Worm (Caenorhabditis elegans) whole organism, mixed stage, embryonic: ENCODE measurements around the gene srh-71.

ENCODE experiments used
- M03D4.4 ChIP-seq: sonication (generic microtip); optimal IDR thresholded peaks from 2 replicates; lab custom pipeline; 2017; ENCODE audit warnings: mild to moderate bottlenecking, missing genetic modification characterization, missing compliant biosample characterization
- blmp-1 ChIP-seq: fragments of 150-350 bp; optimal IDR thresholded peaks from 2 replicates; lab custom pipeline; 2014; ENCODE audit warnings: missing biosample characterization, missing genetic modification characterization
- ceh-39 ChIP-seq: fragments of 150-350 bp; optimal IDR thresholded peaks from 2 replicates; lab custom pipeline; 2014; ENCODE audit warnings: missing biosample characterization, missing genetic modification characterization
- ceh-83 ChIP-seq: fragments of 200-800 bp; sonication (Bioruptor generic); optimal IDR thresholded peaks from 2 replicates; lab custom pipeline; 2018; ENCODE audit warnings: mild to moderate bottlenecking, missing genetic modification characterization, missing compliant biosample characterization
- ces-1 ChIP-seq: fragments of 150-350 bp; optimal IDR thresholded peaks from 2 replicates; lab custom pipeline; 2014; ENCODE audit warnings: missing biosample characterization, missing genetic modification reagents, missing genetic modification characterization
- cnd-1 ChIP-seq: fragments of 200-800 bp; sonication (Bioruptor generic); optimal IDR thresholded peaks from 2 replicates; lab custom pipeline; 2018; ENCODE audit warnings: mild to moderate bottlenecking, missing genetic modification characterization, missing compliant biosample characterization
- drap-1 ChIP-seq: fragments of 200-800 bp; sonication (Bioruptor generic); optimal IDR thresholded peaks from 3 replicates; lab custom pipeline; 2018; ENCODE audit warnings: mild to moderate bottlenecking, missing genetic modification characterization, missing compliant biosample characterization
- elt-1 ChIP-seq: sonication (generic microtip); optimal IDR thresholded peaks from 2 replicates; lab custom pipeline; 2017; ENCODE audit warnings: missing genetic modification characterization, mild to moderate bottlenecking, missing compliant biosample characterization, antibody characterized with exemption, moderate library complexity, borderline replicate concordance; ENCODE audit not compliant: insufficient read depth
- elt-3 ChIP-seq: fragments of 150-350 bp; optimal IDR thresholded peaks from 2 replicates; lab custom pipeline; 2014; ENCODE audit warnings: missing biosample characterization, missing genetic modification characterization
- flh-1 ChIP-seq: fragments of 200-800 bp; sonication (Bioruptor generic); optimal IDR thresholded peaks from 2 replicates; lab custom pipeline; 2018; ENCODE audit warnings: mild to moderate bottlenecking, missing genetic modification characterization, moderate library complexity, missing compliant biosample characterization
- ham-2 ChIP-seq: fragments of 200-800 bp; sonication (Bioruptor generic); optimal IDR thresholded peaks from 2 replicates; lab custom pipeline; 2018; ENCODE audit warnings: mild to moderate bottlenecking, missing genetic modification characterization, missing compliant biosample characterization
- lin-13 ChIP-seq: fragments of 150-350 bp; optimal IDR thresholded peaks from 2 replicates; lab custom pipeline; 2014; ENCODE audit warnings: missing biosample characterization, missing genetic modification characterization
- lin-32 ChIP-seq: fragments of 200-800 bp; sonication (Bioruptor generic); optimal IDR thresholded peaks from 2 replicates; lab custom pipeline; 2018; ENCODE audit warnings: mild to moderate bottlenecking, missing genetic modification characterization, missing compliant biosample characterization
- lsy-2 ChIP-seq: fragments of 150-350 bp; optimal IDR thresholded peaks from 2 replicates; lab custom pipeline; 2014; ENCODE audit warnings: missing biosample characterization, missing genetic modification characterization
- mab-5 ChIP-seq: fragments of 150-350 bp; optimal IDR thresholded peaks from 2 replicates; lab custom pipeline; 2014; ENCODE audit warnings: missing biosample characterization, missing genetic modification characterization
- mep-1 ChIP-seq: fragments of 150-350 bp; optimal IDR thresholded peaks from 2 replicates; lab custom pipeline; 2017; ENCODE audit warnings: missing biosample characterization, missing genetic modification reagents, missing genetic modification characterization, inconsistent platforms
- nhr-12 ChIP-seq: fragments of 150-350 bp; optimal IDR thresholded peaks from 2 replicates; lab custom pipeline; 2014; ENCODE audit warnings: missing biosample characterization, missing genetic modification characterization
- nhr-2 ChIP-seq: fragments of 150-350 bp; optimal IDR thresholded peaks from 2 replicates; lab custom pipeline; 2014; ENCODE audit warnings: missing biosample characterization, missing genetic modification characterization
- nhr-237 ChIP-seq: fragments of 150-350 bp; optimal IDR thresholded peaks from 2 replicates; lab custom pipeline; 2014; ENCODE audit warnings: missing biosample characterization, missing genetic modification characterization
- nhr-28 ChIP-seq: fragments of 150-350 bp; optimal IDR thresholded peaks from 2 replicates; lab custom pipeline; 2014; ENCODE audit warnings: missing biosample characterization, missing genetic modification characterization
- nhr-76 ChIP-seq: sonication (generic microtip); optimal IDR thresholded peaks from 2 replicates; lab custom pipeline; 2017; ENCODE audit warnings: missing biosample characterization, missing genetic modification characterization
- pha-4 ChIP-seq: fragments of 150-350 bp; optimal IDR thresholded peaks from 2 replicates; lab custom pipeline; 2018; ENCODE audit warnings: missing biosample characterization, missing genetic modification reagents, missing genetic modification characterization
- sem-2 ChIP-seq: fragments of 200-800 bp; sonication (Bioruptor generic); optimal IDR thresholded peaks from 2 replicates; lab custom pipeline; 2018; ENCODE audit warnings: mild to moderate bottlenecking, missing genetic modification characterization, missing compliant biosample characterization
- snpc-4 ChIP-seq: fragments of 150-350 bp; optimal IDR thresholded peaks from 2 replicates; lab custom pipeline; 2014; ENCODE audit warnings: missing biosample characterization, missing genetic modification characterization
- sptf-1 ChIP-seq: sonication (generic microtip); optimal IDR thresholded peaks from 2 replicates; lab custom pipeline; 2017; ENCODE audit warnings: mild to moderate bottlenecking, missing genetic modification characterization, moderate library complexity, missing compliant biosample characterization
- tbx-8 ChIP-seq: fragments of 200-800 bp; sonication (Bioruptor generic); optimal IDR thresholded peaks from 2 replicates; lab custom pipeline; 2018; ENCODE audit warnings: mild to moderate bottlenecking, missing genetic modification characterization, moderate library complexity, missing compliant biosample characterization
- unc-39 ChIP-seq: fragments of 150-350 bp; optimal IDR thresholded peaks from 2 replicates; lab custom pipeline; 2014; ENCODE audit warnings: missing biosample characterization, missing genetic modification characterization
- unc-62 ChIP-seq: fragments of 150-350 bp; optimal IDR thresholded peaks from 2 replicates; lab custom pipeline; 2014; ENCODE audit warnings: missing biosample characterization, missing genetic modification reagents, missing genetic modification characterization
- zip-8 ChIP-seq: fragments of 150-350 bp; optimal IDR thresholded peaks from 2 replicates; lab custom pipeline; 2014; ENCODE audit warnings: missing biosample characterization, missing genetic modification characterization
- ztf-11 ChIP-seq: fragments of 150-350 bp; optimal IDR thresholded peaks from 2 replicates; lab custom pipeline; 2014; ENCODE audit warnings: missing biosample characterization, missing genetic modification characterization

srh-71 gene

DNA sequence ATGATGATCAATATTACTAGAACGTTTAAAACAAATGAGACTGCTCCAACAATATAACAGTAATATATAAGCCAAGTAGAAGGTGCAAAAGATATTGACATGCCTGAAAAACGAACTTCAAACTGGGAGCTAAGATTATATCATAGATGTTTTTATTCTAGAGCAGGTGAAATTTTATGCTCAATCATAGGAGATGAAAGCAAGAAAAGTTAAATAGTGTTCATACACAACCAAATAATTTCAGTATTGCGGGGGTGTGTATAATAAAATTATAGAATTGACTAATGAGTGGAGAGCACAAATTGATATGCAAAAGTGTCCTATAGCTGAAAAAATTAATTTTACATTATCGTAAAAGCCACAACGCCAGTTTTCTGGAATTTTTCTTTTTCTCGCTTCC, 35.7 kb downstream of the srh-71 start, which contains the start of gene sri-34:
TSS of gene sri-34 (minus strand) at position 101 of the 400 bp plus-strand sequence.
- TF ChIP-seq nhr-2 (no peak), mab-5 (tag; lab: Kevin White, UChicago) (no peak), ceh-83 (GFP tag; lab: Kevin White, UChicago) (no peak), lin-13 (tag; lab: Kevin White, UChicago) (no peak), ztf-11 (tag; lab: Kevin White, UChicago) (no peak), ceh-39 (tag; lab: Kevin White, UChicago) (no peak), drap-1 (GFP tag; lab: Kevin White, UChicago) (no peak), nhr-237 (no peak), elt-1 (tag; lab: Kevin White, UChicago) (no peak), sem-2 (GFP tag; lab: Kevin White, UChicago) (no peak), snpc-4 (tag; lab: Kevin White, UChicago) (no peak), elt-3 (tag; lab: Kevin White, UChicago) (no peak), sptf-1 (tag; lab: Kevin White, UChicago) (no peak), unc-62 (GFP tag; lab: Kevin White, UChicago) (no peak), nhr-12 (no peak), zip-8 (no peak), blmp-1 (tag; lab: Kevin White, UChicago) (no peak)

DNA sequence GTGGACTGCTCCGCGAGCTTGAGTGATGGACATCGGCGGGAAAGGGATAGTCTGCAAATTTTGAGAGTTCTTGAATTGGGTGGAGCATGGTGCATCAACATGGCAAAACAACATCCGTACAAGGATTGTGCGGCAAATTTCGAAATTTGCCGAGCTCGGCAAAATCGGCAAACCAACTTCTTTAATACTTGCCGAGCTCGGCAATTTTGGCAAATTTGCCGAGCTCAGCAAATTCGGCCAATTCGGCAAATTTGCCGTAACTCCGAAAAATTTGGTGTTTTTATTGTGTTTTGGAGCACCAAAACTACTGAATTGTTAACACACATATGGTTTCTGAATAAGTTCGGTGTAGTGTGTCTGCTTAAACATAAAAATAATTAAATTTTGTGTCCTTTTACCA, 46.8 kb downstream of the srh-71 start, which contains the start of gene fbxc-55:
TSS of gene fbxc-55 (minus strand) at position 101 of the 400 bp plus-strand sequence.
- TF ChIP-seq nhr-28 (tag; lab: Kevin White, UChicago): no peak
- no peak for TF ChIP-seq mep-1
- no peak for TF ChIP-seq blmp-1 (tag; lab: Kevin White, UChicago)
- TF ChIP-seq sem-2 (GFP tag; lab: Kevin White, UChicago): no peak
- no peak for TF ChIP-seq nhr-76 (tag; lab: Kevin White, UChicago)
- no peak for TF ChIP-seq lin-32
- TF ChIP-seq cnd-1 (tag; lab: Kevin White, UChicago): no peak

- no peak for TF ChIP-seq drap-1 (GFP tag; lab: Kevin White, UChicago)
- no peak for TF ChIP-seq pha-4 (tag; lab: Kevin White, UChicago)
- no peak for TF ChIP-seq tbx-8 (GFP tag; lab: Kevin White, UChicago)
- no peak for TF ChIP-seq nhr-28 (tag; lab: Kevin White, UChicago)
- no peak for TF ChIP-seq lin-32
- no peak for TF ChIP-seq flh-1 (GFP tag; lab: Kevin White, UChicago)
- TF ChIP-seq nhr-237: no peak
- TF ChIP-seq nhr-12: no peak
- TF ChIP-seq ces-1 (GFP tag; lab: Kevin White, UChicago): no peak
- no peak for TF ChIP-seq lsy-2 (tag; lab: Kevin White, UChicago)
- no peak for TF ChIP-seq ham-2
- TF ChIP-seq M03D4.4 (tag; lab: Kevin White, UChicago): no peak
- no peak for TF ChIP-seq blmp-1 (tag; lab: Kevin White, UChicago)
- no peak for TF ChIP-seq unc-39 (tag; lab: Kevin White, UChicago)
Measured at ce11 chrII:3172176-3172575, 48.9 kb downstream of the srh-71 start, which contains the start of gene Y27F2A.10. Gene Y27F2A.10, minus strand, starts transcription at chrII:3172276.
